Fruit fly (Drosophila melanogaster) S2 (cell line): Measurements from ENCODE around the gene Pex12.

ENCODE experiments used
- CG8478 ChIP-seq: fragments of >200 bp; optimal IDR thresholded peaks from 2 replicates; lab custom pipeline; 2018
- CTCF ChIP-seq, 2 experiments: fragments of >200 bp; optimal IDR thresholded peaks; 2 replicates each; lab custom pipeline; 2018

DNA sequence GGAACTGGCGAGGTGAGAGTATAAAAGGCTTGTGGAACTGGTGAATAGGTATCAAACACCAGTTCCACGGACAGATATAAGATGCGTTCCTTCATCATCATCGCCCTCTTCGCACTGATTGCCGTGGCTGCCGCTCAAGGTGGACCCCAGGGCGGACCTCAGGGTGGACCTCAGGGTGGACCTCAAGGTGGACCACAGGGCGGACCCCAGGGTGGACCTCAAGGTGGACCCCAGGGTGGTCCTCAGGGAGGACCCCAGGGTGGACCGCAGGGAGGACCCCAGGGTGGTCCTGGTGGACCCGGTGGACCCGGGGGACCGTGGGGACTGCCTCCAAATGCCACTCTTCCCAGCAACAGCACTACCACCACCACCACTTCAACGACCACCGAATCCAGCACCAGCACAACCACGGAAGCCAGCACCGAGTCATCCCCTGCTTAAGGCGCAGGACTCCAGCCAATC, 36.6 kb upstream of the Pex12 start, which contains the start of gene CG13947:
- no peak for TF ChIP-seq CG8478 (lab: Kevin White, UChicago)
- no peak for TF ChIP-seq CTCF (optimal IDR thresholded peaks at IDR 0.05; lab: Kevin White, UChicago)
